Fruit fly (Drosophila melanogaster) whole organism, embryonic: ENCODE results near the gene enc.

Experiments used
- CG10209 ChIP-seq: fragments of 200-800 bp; sonication (Bioruptor generic); optimal IDR thresholded peaks from 3 replicates; lab custom pipeline; 2017; ENCODE audit warnings: missing biosample characterization, mild to moderate bottlenecking, missing genetic modification characterization, missing genetic modification reagents
- CG12236 ChIP-seq: fragments of 200-800 bp; sonication (Bioruptor generic); optimal IDR thresholded peaks from 2 replicates; lab custom pipeline; 2016; ENCODE audit warnings: missing biosample characterization, missing genetic modification characterization
- CG14710 ChIP-seq: fragments of 200-800 bp; sonication (Bioruptor generic); optimal IDR thresholded peaks from 3 replicates; lab custom pipeline; 2019; ENCODE audit warnings: missing biosample characterization, mild to moderate bottlenecking, missing genetic modification characterization, moderate library complexity
- CG15269 ChIP-seq: fragments of 200-800 bp; sonication (Bioruptor generic); optimal IDR thresholded peaks from 2 replicates; lab custom pipeline; 2018; ENCODE audit warnings: missing biosample characterization, mild to moderate bottlenecking, missing genetic modification characterization, moderate library complexity
- CG17359 ChIP-seq: fragments of 200-800 bp; sonication (Bioruptor generic); optimal IDR thresholded peaks from 3 replicates; lab custom pipeline; 2018; ENCODE audit warnings: missing biosample characterization, mild to moderate bottlenecking, missing genetic modification characterization, moderate library complexity
- CG17829 ChIP-seq: fragments of 200-800 bp; optimal IDR thresholded peaks from 2 replicates; lab custom pipeline; 2019; ENCODE audit warnings: missing biosample characterization, mild to moderate bottlenecking, missing genetic modification characterization, moderate library complexity
- CG18011 ChIP-seq: fragments of 200-800 bp; sonication (Bioruptor generic); optimal IDR thresholded peaks from 2 replicates; lab custom pipeline; 2017; ENCODE audit warnings: missing biosample characterization, missing genetic modification characterization, mild to moderate bottlenecking, moderate library complexity, missing genotype
- CG1832 ChIP-seq: fragments of 200-800 bp; sonication (Bioruptor generic); optimal IDR thresholded peaks from 2 replicates; lab custom pipeline; 2017; ENCODE audit warnings: missing biosample characterization, mild to moderate bottlenecking, missing genetic modification characterization, inconsistent platforms
- CG2129 ChIP-seq: fragments of 200-800 bp; sonication (Bioruptor generic); IDR thresholded peaks from 2 replicates; pipeline ENCODE4 v1.3.6; 2022; ENCODE audit warnings: missing biosample characterization, missing genetic modification characterization; ENCODE audit not compliant: partially characterized antibody
- CG2202 ChIP-seq: fragments of 200-800 bp; sonication (Bioruptor generic); optimal IDR thresholded peaks from 2 replicates; lab custom pipeline; 2018; ENCODE audit warnings: missing biosample characterization, mild to moderate bottlenecking, missing genetic modification characterization
- CG33557 ChIP-seq: fragments of 200-800 bp; sonication (Bioruptor generic); optimal IDR thresholded peaks from 2 replicates; lab custom pipeline; 2019; ENCODE audit warnings: missing biosample characterization, mild to moderate bottlenecking, missing genetic modification characterization, moderate library complexity
- CG4282 ChIP-seq: fragments of 200-800 bp; sonication (Bioruptor generic); optimal IDR thresholded peaks from 2 replicates; lab custom pipeline; 2016; ENCODE audit warnings: missing biosample characterization, missing genetic modification characterization
- CG4404 ChIP-seq: fragments of 200-800 bp; sonication (Bioruptor generic); IDR thresholded peaks from 2 replicates; pipeline ENCODE4 v1.3.6; 2022; ENCODE audit warnings: missing biosample characterization, missing genetic modification characterization
- CG4617 ChIP-seq: fragments of 200-800 bp; sonication (Bioruptor generic); optimal IDR thresholded peaks from 3 replicates; lab custom pipeline; 2016; ENCODE audit warnings: missing biosample characterization, missing genetic modification characterization, borderline replicate concordance
- CG5245 ChIP-seq: fragments of 200-800 bp; sonication (Bioruptor generic); optimal IDR thresholded peaks from 3 replicates; lab custom pipeline; 2016; ENCODE audit warnings: missing biosample characterization, missing genetic modification characterization
- CG6272 ChIP-seq: fragments of 200-800 bp; sonication (Bioruptor generic); IDR thresholded peaks from 2 replicates; pipeline ENCODE4 v1.3.6; 2022; ENCODE audit warnings: missing biosample characterization, missing genetic modification characterization
- CG8290 ChIP-seq, 3 experiments: fragments of 200-800 bp; sonication (Bioruptor generic); optimal IDR thresholded peaks; 2 replicates each; lab custom pipeline; 2016 to 2019; ENCODE audit warnings: missing biosample characterization in 3 of 3, missing genetic modification characterization in 3 of 3, mild to moderate bottlenecking in 2 of 3, moderate library complexity in 1 of 3
- CG8944 ChIP-seq: fragments of 200-800 bp; sonication (Bioruptor generic); optimal IDR thresholded peaks from 3 replicates; lab custom pipeline; 2016; ENCODE audit warnings: missing biosample characterization, missing genetic modification characterization
- CHES-1-like ChIP-seq: fragments of 200-800 bp; sonication (Bioruptor generic); optimal IDR thresholded peaks from 2 replicates; lab custom pipeline; 2016; ENCODE audit warnings: missing biosample characterization, missing genetic modification characterization
- Dbx ChIP-seq: fragments of 200-800 bp; sonication (Bioruptor generic); IDR thresholded peaks from 3 replicates; pipeline ENCODE4 v1.3.6; 2022; ENCODE audit warnings: missing biosample characterization, missing genetic modification characterization
- Dip3 ChIP-seq: fragments of 200-800 bp; sonication (Bioruptor generic); optimal IDR thresholded peaks from 3 replicates; lab custom pipeline; 2016; ENCODE audit warnings: missing biosample characterization, missing genetic modification characterization
- Doc3 ChIP-seq: fragments of 200-800 bp; sonication (Bioruptor generic); IDR thresholded peaks from 3 replicates; pipeline ENCODE4 v1.3.6; 2022; ENCODE audit warnings: missing biosample characterization, missing genetic modification characterization; ENCODE audit not compliant: partially characterized antibody
- Dp ChIP-seq: fragments of 200-800 bp; sonication (Bioruptor generic); optimal IDR thresholded peaks from 2 replicates; lab custom pipeline; 2018; ENCODE audit warnings: missing biosample characterization, mild to moderate bottlenecking, missing genetic modification characterization, moderate library complexity
- Dref ChIP-seq: fragments of 200-800 bp; sonication (Bioruptor generic); IDR thresholded peaks from 2 replicates; pipeline ENCODE4 v1.3.6; 2022; ENCODE audit warnings: missing biosample characterization, missing genetic modification characterization
- HLH3B ChIP-seq: fragments of 200-800 bp; sonication (Bioruptor generic); IDR thresholded peaks from 2 replicates; pipeline ENCODE4 v1.3.6; 2022; ENCODE audit warnings: missing biosample characterization, missing genetic modification characterization
- Lim3 ChIP-seq: fragments of 200-800 bp; sonication (Bioruptor generic); IDR thresholded peaks from 2 replicates; pipeline ENCODE4 v1.3.6; 2022; ENCODE audit warnings: missing biosample characterization, missing genetic modification characterization
- Mes4 ChIP-seq: fragments of 200-800 bp; sonication (Bioruptor generic); optimal IDR thresholded peaks from 2 replicates; lab custom pipeline; 2016; ENCODE audit warnings: missing biosample characterization, missing genetic modification characterization
- NK7.1 ChIP-seq: fragments of 200-800 bp; sonication (Bioruptor generic); optimal IDR thresholded peaks from 3 replicates; lab custom pipeline; 2016; ENCODE audit warnings: missing biosample characterization, missing genetic modification characterization
- Pdp1 ChIP-seq, 2 experiments: fragments of 200-800 bp; sonication (Bioruptor generic); optimal IDR thresholded peaks; 3 replicates each; lab custom pipeline; 2016; ENCODE audit warnings: missing biosample characterization in 2 of 2, missing genetic modification characterization in 2 of 2, mild to moderate bottlenecking in 1 of 2, moderate library complexity in 1 of 2
- Rx ChIP-seq: fragments of 200-800 bp; sonication (Bioruptor generic); IDR thresholded peaks from 2 replicates; pipeline ENCODE4 v1.3.6; 2022; ENCODE audit warnings: missing biosample characterization, missing genetic modification characterization
- Scr ChIP-seq: fragments of 200-800 bp; sonication (Bioruptor generic); IDR thresholded peaks from 2 replicates; pipeline ENCODE4 v1.3.6; 2022; ENCODE audit warnings: missing biosample characterization, missing genetic modification characterization; ENCODE audit not compliant: partially characterized antibody
- Stat92E ChIP-seq, 3 experiments: fragments of >200 bp in 2 of 3; fragments of 200-800 bp in 1 of 3; sonication (Bioruptor generic) in 1 of 3; optimal IDR thresholded peaks; 2 replicates each; lab custom pipeline; 2017 to 2019; ENCODE audit warnings: missing biosample characterization in 3 of 3, missing genetic modification characterization in 3 of 3, mild to moderate bottlenecking in 1 of 3, moderate library complexity in 1 of 3
- br ChIP-seq: fragments of >200 bp; optimal IDR thresholded peaks from 2 replicates; lab custom pipeline; 2017
- cg ChIP-seq: fragments of 200-800 bp; sonication (Bioruptor generic); optimal IDR thresholded peaks from 3 replicates; lab custom pipeline; 2019; ENCODE audit warnings: missing biosample characterization, mild to moderate bottlenecking, missing genetic modification characterization, moderate library complexity
- ci ChIP-seq: fragments of 200-800 bp; sonication (Bioruptor generic); IDR thresholded peaks from 3 replicates; pipeline ENCODE4 v1.3.6; 2022; ENCODE audit warnings: missing biosample characterization, missing genetic modification characterization
- en ChIP-seq: fragments of 200-800 bp; sonication (Bioruptor generic); optimal IDR thresholded peaks from 2 replicates; lab custom pipeline; 2016; ENCODE audit warnings: missing biosample characterization, missing genetic modification characterization
- fd96Cb ChIP-seq: fragments of 200-800 bp; sonication (Bioruptor generic); optimal IDR thresholded peaks from 2 replicates; lab custom pipeline; 2018; ENCODE audit warnings: missing biosample characterization, mild to moderate bottlenecking, missing genetic modification characterization, moderate library complexity
- gro ChIP-seq: fragments of 200-800 bp; sonication (Bioruptor generic); optimal IDR thresholded peaks from 2 replicates; lab custom pipeline; 2016; ENCODE audit warnings: missing biosample characterization, missing genetic modification characterization
- gsb-n ChIP-seq: fragments of 200-800 bp; sonication (Bioruptor generic); optimal IDR thresholded peaks from 3 replicates; lab custom pipeline; 2018; ENCODE audit warnings: missing biosample characterization, mild to moderate bottlenecking, missing genetic modification characterization
- ken ChIP-seq: fragments of 200-800 bp; sonication (Bioruptor generic); IDR thresholded peaks from 3 replicates; pipeline ENCODE4 v1.3.6; 2022; ENCODE audit warnings: missing biosample characterization, missing genetic modification characterization
- maf-S ChIP-seq: fragments of 200-800 bp; sonication (Bioruptor generic); optimal IDR thresholded peaks from 2 replicates; lab custom pipeline; 2016; ENCODE audit warnings: missing biosample characterization, missing genetic modification characterization
- mam ChIP-seq: fragments of 200-800 bp; sonication (Bioruptor generic); optimal IDR thresholded peaks from 3 replicates; lab custom pipeline; 2016; ENCODE audit warnings: missing biosample characterization, missing genetic modification characterization
- nom ChIP-seq: fragments of 200-800 bp; sonication (Bioruptor generic); optimal IDR thresholded peaks from 2 replicates; lab custom pipeline; 2017; ENCODE audit warnings: missing biosample characterization, missing genetic modification characterization, mild to moderate bottlenecking, moderate library complexity, missing genetic modification reagents
- pan ChIP-seq, 4 experiments: fragments of >200 bp in 3 of 4; fragments of 200-800 bp in 1 of 4; sonication (Bioruptor generic) in 1 of 4; optimal IDR thresholded peaks in 3 of 4; IDR thresholded peaks in 1 of 4; 2 replicates each; pipeline versions ENCODE4 v1.3.6 to Lab custom; 2017 to 2022; ENCODE audit warnings: missing biosample characterization in 2 of 4, missing genetic modification characterization in 2 of 4, mixed read lengths in 1 of 4
- sc ChIP-seq, 3 experiments: fragments of >200 bp in 2 of 3; fragments of 200-800 bp in 1 of 3; sonication (Bioruptor generic) in 1 of 3; optimal IDR thresholded peaks; 2 replicates in 2 of 3; 3 replicates in 1 of 3; lab custom pipeline; 2017; ENCODE audit warnings: mild to moderate bottlenecking in 1 of 3, missing biosample characterization in 1 of 3, missing genetic modification characterization in 1 of 3, missing genetic modification reagents in 1 of 3
- sima ChIP-seq: fragments of 200-800 bp; sonication (Bioruptor generic); optimal IDR thresholded peaks from 2 replicates; lab custom pipeline; 2016; ENCODE audit warnings: missing biosample characterization, missing genetic modification characterization
- tna ChIP-seq: fragments of 200-800 bp; sonication (Bioruptor generic); IDR thresholded peaks from 2 replicates; pipeline ENCODE4 v1.3.6; 2022; ENCODE audit warnings: missing biosample characterization, missing genetic modification characterization; ENCODE audit not compliant: partially characterized antibody
- zen ChIP-seq: fragments of 200-800 bp; sonication (Bioruptor generic); optimal IDR thresholded peaks from 3 replicates; lab custom pipeline; 2018; ENCODE audit warnings: missing biosample characterization, mild to moderate bottlenecking, missing genetic modification characterization, moderate library complexity

The enc gene

DNA sequence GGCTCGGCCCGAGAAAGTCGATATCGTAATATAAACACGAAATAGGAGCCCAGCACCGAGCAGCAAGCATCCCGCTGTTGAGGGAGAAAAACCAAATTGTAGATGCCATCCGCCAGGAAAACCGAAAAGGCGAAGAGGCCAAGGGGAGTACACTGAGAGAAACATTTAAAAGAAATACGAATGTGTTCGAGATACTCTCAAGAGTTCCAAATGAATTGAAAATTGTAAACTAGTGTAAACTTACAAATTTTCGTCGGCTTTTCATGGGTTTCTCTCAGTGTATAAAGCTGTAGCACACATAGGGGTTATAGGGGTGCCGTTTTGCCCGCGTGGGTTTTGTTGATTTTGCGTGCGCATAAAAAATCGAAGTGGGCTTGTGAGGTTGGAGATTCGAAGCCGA, 15.8 kb upstream of the enc start (continued):
- TF ChIP-seq Pdp1 (GFP tag; optimal IDR thresholded peaks at IDR 0.05; lab: Kevin White, UChicago) (peak; percentile 69 to 77), gro (peak; percentile 19), sc (optimal IDR thresholded peaks at IDR 0.05; lab: Kevin White, UChicago) (no peak), sc (GFP tag; optimal IDR thresholded peaks at IDR 0.05; lab: Kevin White, UChicago) (peak; percentile 3), CG5245 (GFP tag; lab: Kevin White, UChicago) (peak; percentile 12), maf-S (peak; percentile 23), Dip3 (GFP tag; lab: Kevin White, UChicago) (peak; percentile 78), en (GFP tag; lab: Kevin White, UChicago) (no peak), tna (no peak), CG1832 (GFP tag; lab: Kevin White, UChicago) (no peak), Dbx (GFP tag; lab: Robert Waterston, UW) (peak; percentile 88), nom (no peak), Doc3 (GFP tag; lab: Robert Waterston, UW) (no peak), ci (GFP tag; lab: Robert Waterston, UW) (peak; percentile 90), Lim3 (GFP tag; lab: Robert Waterston, UW) (0 out of 2 replicates have a peak, but pooled peaks have one; percentile 48), CHES-1-like (GFP tag; lab: Kevin White, UChicago) (peak; percentile 72), CG18011 (peak; percentile 54), CG10209 (GFP tag; lab: Kevin White, UChicago) (peak; percentile 79), CG12236 (peak; percentile 44), fd96Cb (peak; percentile 36), CG33557 (GFP tag; lab: Kevin White, UChicago) (no peak), Dp (no peak), CG17359 (tag; lab: Kevin White, UChicago) (peak; percentile 66), CG2202 (tag; lab: Kevin White, UChicago) (no peak), NK7.1 (GFP tag; lab: Kevin White, UChicago) (peak; percentile 56), CG4282 (GFP tag; lab: Kevin White, UChicago) (peak; percentile 41), pan (optimal IDR thresholded peaks at IDR 0.05; lab: Kevin White, UChicago) (no peak), pan (GFP tag; optimal IDR thresholded peaks at IDR 0.05 in 1 of 2, IDR thresholded peaks at IDR 0.05 in 1 of 2) (peak in 1 of 2 experiments; percentile 87), CG4617 (no peak), CG14710 (tag; lab: Kevin White, UChicago) (peak; percentile 2), br (no peak), CG6272 (GFP tag; lab: Robert Waterston, UW) (peak; percentile 59), Stat92E (GFP tag; optimal IDR thresholded peaks at IDR 0.05; lab: Kevin White, UChicago) (no peak), Mes4 (GFP tag; lab: Kevin White, UChicago) (peak; percentile 54), HLH3B (GFP tag; lab: Robert Waterston, UW) (peak; percentile 79), ken (GFP tag; lab: Robert Waterston, UW) (peak; percentile 39; the same call in 1 of the 3 replicates), Scr (GFP tag; lab: Robert Waterston, UW) (no peak), sima (GFP tag; lab: Kevin White, UChicago) (peak; percentile 1), CG8944 (GFP tag; lab: Kevin White, UChicago) (peak; percentile 73), Dref (GFP tag; lab: Robert Waterston, UW) (0 out of 2 replicates have a peak, but pooled peaks have one; percentile 25), gsb-n (tag; lab: Kevin White, UChicago) (no peak), Rx (GFP tag; lab: Robert Waterston, UW) (peak; percentile 58), CG15269 (tag; lab: Kevin White, UChicago) (peak; percentile 84), cg (GFP tag; lab: Kevin White, UChicago) (no peak), mam (GFP tag; lab: Kevin White, UChicago) (peak; percentile 88), CG8290 (GFP tag; optimal IDR thresholded peaks at IDR 0.05; lab: Kevin White, UChicago) (no peak), CG8290 (tag; optimal IDR thresholded peaks at IDR 0.05; lab: Kevin White, UChicago) (peak in 1 of 2 experiments; percentile 95), zen (no peak), CG4404 (GFP tag; lab: Robert Waterston, UW) (peak; percentile 58), CG2129 (GFP tag; lab: Robert Waterston, UW) (no peak), CG17829 (peak; percentile 36)
